Fruit fly (Drosophila melanogaster) whole organism, embryonic: ENCODE measurements around the gene mRpL30.

ENCODE experiments used
- Asciz ChIP-seq: fragments of 200-800 bp; sonication (Bioruptor generic); optimal IDR thresholded peaks from 2 replicates; lab custom pipeline; 2017; ENCODE audit warnings: missing biosample characterization, mild to moderate bottlenecking, missing genetic modification characterization, missing genetic modification reagents
- CG10366 ChIP-seq: fragments of 200-800 bp; sonication (Bioruptor generic); IDR thresholded peaks from 2 replicates; pipeline ENCODE4 v1.3.6; 2022; ENCODE audit warnings: missing biosample characterization, missing genetic modification characterization
- CG10979 ChIP-seq: fragments of 200-800 bp; sonication (Bioruptor generic); optimal IDR thresholded peaks from 2 replicates; lab custom pipeline; 2018; ENCODE audit warnings: missing biosample characterization, mild to moderate bottlenecking, missing genetic modification characterization, moderate library complexity
- CG11695 ChIP-seq: fragments of 200-800 bp; sonication (Bioruptor generic); IDR thresholded peaks from 3 replicates; pipeline ENCODE4 v1.3.6; 2022; ENCODE audit warnings: missing biosample characterization, missing genetic modification characterization
- CG15011 ChIP-seq: fragments of 200-800 bp; sonication (Bioruptor generic); optimal IDR thresholded peaks from 3 replicates; lab custom pipeline; 2018; ENCODE audit warnings: missing biosample characterization, mild to moderate bottlenecking, missing genetic modification characterization
- CG2129 ChIP-seq: fragments of 200-800 bp; sonication (Bioruptor generic); IDR thresholded peaks from 2 replicates; pipeline ENCODE4 v1.3.6; 2022; ENCODE audit warnings: missing biosample characterization, missing genetic modification characterization; ENCODE audit not compliant: partially characterized antibody
- CG31365 ChIP-seq: fragments of 200-800 bp; sonication (Bioruptor generic); optimal IDR thresholded peaks from 2 replicates; lab custom pipeline; 2018; ENCODE audit warnings: missing biosample characterization, mild to moderate bottlenecking, missing genetic modification characterization
- CG42726 ChIP-seq: fragments of 200-800 bp; sonication (Bioruptor generic); IDR thresholded peaks from 2 replicates; pipeline ENCODE4 v1.3.6; 2022; ENCODE audit warnings: missing biosample characterization, missing genetic modification characterization; ENCODE audit not compliant: partially characterized antibody
- CG4282 ChIP-seq: fragments of 200-800 bp; sonication (Bioruptor generic); optimal IDR thresholded peaks from 2 replicates; lab custom pipeline; 2016; ENCODE audit warnings: missing biosample characterization, missing genetic modification characterization
- CG43689 ChIP-seq: fragments of 200-800 bp; sonication (Bioruptor generic); IDR thresholded peaks from 2 replicates; pipeline ENCODE4 v1.3.6; 2022; ENCODE audit warnings: missing biosample characterization, missing genetic modification characterization
- CG4404 ChIP-seq: fragments of 200-800 bp; sonication (Bioruptor generic); IDR thresholded peaks from 2 replicates; pipeline ENCODE4 v1.3.6; 2022; ENCODE audit warnings: missing biosample characterization, missing genetic modification characterization
- CG5180 ChIP-seq: fragments of 200-800 bp; sonication (Bioruptor generic); optimal IDR thresholded peaks from 3 replicates; lab custom pipeline; 2017; ENCODE audit warnings: missing biosample characterization, missing genetic modification characterization, mild to moderate bottlenecking, moderate library complexity, missing genetic modification reagents
- CG6254 ChIP-seq: fragments of 200-800 bp; sonication (Bioruptor generic); optimal IDR thresholded peaks from 3 replicates; lab custom pipeline; 2017; ENCODE audit warnings: mild to moderate bottlenecking, missing biosample characterization, missing genetic modification reagents, missing genetic modification characterization
- CG8290 ChIP-seq, 3 experiments: fragments of 200-800 bp; sonication (Bioruptor generic); optimal IDR thresholded peaks; 2 replicates each; lab custom pipeline; 2016 to 2019; ENCODE audit warnings: missing biosample characterization in 3 of 3, missing genetic modification characterization in 3 of 3, mild to moderate bottlenecking in 2 of 3, moderate library complexity in 1 of 3
- CG8478 ChIP-seq: fragments of >200 bp; optimal IDR thresholded peaks from 2 replicates; lab custom pipeline; 2018
- CG9215 ChIP-seq: fragments of 200-800 bp; sonication (Bioruptor generic); IDR thresholded peaks from 2 replicates; pipeline ENCODE4 v1.3.6; 2022; ENCODE audit warnings: missing biosample characterization, missing genetic modification characterization
- CG9437 ChIP-seq: fragments of 200-800 bp; sonication (Bioruptor generic); optimal IDR thresholded peaks from 2 replicates; lab custom pipeline; 2018; ENCODE audit warnings: missing biosample characterization, mild to moderate bottlenecking, missing genetic modification characterization
- CG9727 ChIP-seq: fragments of 200-800 bp; sonication (Bioruptor generic); optimal IDR thresholded peaks from 3 replicates; lab custom pipeline; 2017; ENCODE audit warnings: missing biosample characterization, mild to moderate bottlenecking, missing genetic modification characterization
- D19A ChIP-seq: fragments of 200-800 bp; optimal IDR thresholded peaks from 3 replicates; lab custom pipeline; 2019; ENCODE audit warnings: missing biosample characterization, mild to moderate bottlenecking, missing genetic modification characterization, moderate library complexity
- D19B ChIP-seq: fragments of 200-800 bp; sonication (Bioruptor generic); optimal IDR thresholded peaks from 2 replicates; lab custom pipeline; 2017; ENCODE audit warnings: missing biosample characterization, mild to moderate bottlenecking, missing genetic modification characterization
- Dll ChIP-seq: fragments of 200-800 bp; sonication (Bioruptor generic); IDR thresholded peaks from 4 replicates; pipeline ENCODE4 v1.3.6; 2022; ENCODE audit warnings: missing biosample characterization, missing genetic modification characterization; ENCODE audit not compliant: partially characterized antibody
- HmgZ ChIP-seq: fragments of 200-800 bp; sonication (Bioruptor generic); optimal IDR thresholded peaks from 2 replicates; lab custom pipeline; 2018; ENCODE audit warnings: missing biosample characterization, mild to moderate bottlenecking, missing genetic modification characterization
- Hr3 ChIP-seq: fragments of 200-800 bp; sonication (Bioruptor generic); optimal IDR thresholded peaks from 3 replicates; lab custom pipeline; 2016; ENCODE audit warnings: missing biosample characterization, missing genetic modification characterization
- Med ChIP-seq: fragments of 200-800 bp; sonication (Bioruptor generic); peaks from one replicate; lab custom pipeline; 2016; ENCODE audit warnings: missing biosample characterization, missing genetic modification characterization, mild to moderate bottlenecking, inconsistent platforms, moderate library complexity
- Mes4 ChIP-seq: fragments of 200-800 bp; sonication (Bioruptor generic); optimal IDR thresholded peaks from 2 replicates; lab custom pipeline; 2016; ENCODE audit warnings: missing biosample characterization, missing genetic modification characterization
- NC2β ChIP-seq: fragments of 200-800 bp; sonication (Bioruptor generic); optimal IDR thresholded peaks from 2 replicates; lab custom pipeline; 2016; ENCODE audit warnings: missing biosample characterization, missing genetic modification characterization
- Oli ChIP-seq: fragments of 200-800 bp; sonication (Bioruptor generic); optimal IDR thresholded peaks from 2 replicates; lab custom pipeline; 2018; ENCODE audit warnings: missing biosample characterization, mild to moderate bottlenecking, missing genetic modification characterization, moderate library complexity
- bcd ChIP-seq: fragments of 200-800 bp; sonication (Bioruptor generic); optimal IDR thresholded peaks from 2 replicates; lab custom pipeline; 2017; ENCODE audit warnings: missing biosample characterization, mild to moderate bottlenecking, missing genetic modification characterization
- chif ChIP-seq, 2 experiments: fragments of 200-800 bp; sonication (Bioruptor generic); optimal IDR thresholded peaks; 3 replicates each; lab custom pipeline; 2016; ENCODE audit warnings: missing biosample characterization in 2 of 2, missing genetic modification characterization in 2 of 2
- da ChIP-seq: fragments of 200-800 bp; sonication (Bioruptor generic); optimal IDR thresholded peaks from 2 replicates; lab custom pipeline; 2016; ENCODE audit warnings: missing biosample characterization, missing genetic modification characterization
- dmrt11E ChIP-seq: fragments of 200-800 bp; sonication (Bioruptor generic); optimal IDR thresholded peaks from 3 replicates; lab custom pipeline; 2018; ENCODE audit warnings: missing biosample characterization, mild to moderate bottlenecking, missing genetic modification characterization, moderate library complexity
- dmrt99B ChIP-seq: fragments of 200-800 bp; sonication (Bioruptor generic); optimal IDR thresholded peaks from 2 replicates; lab custom pipeline; 2018; ENCODE audit warnings: missing biosample characterization, mild to moderate bottlenecking, missing genetic modification characterization, moderate library complexity
- fd96Cb ChIP-seq: fragments of 200-800 bp; sonication (Bioruptor generic); optimal IDR thresholded peaks from 2 replicates; lab custom pipeline; 2018; ENCODE audit warnings: missing biosample characterization, mild to moderate bottlenecking, missing genetic modification characterization, moderate library complexity
- gem ChIP-seq: fragments of 200-800 bp; sonication (Bioruptor generic); optimal IDR thresholded peaks from 2 replicates; lab custom pipeline; 2019; ENCODE audit warnings: missing biosample characterization, mild to moderate bottlenecking, missing genetic modification characterization, moderate library complexity
- ken ChIP-seq: fragments of 200-800 bp; sonication (Bioruptor generic); IDR thresholded peaks from 3 replicates; pipeline ENCODE4 v1.3.6; 2022; ENCODE audit warnings: missing biosample characterization, missing genetic modification characterization
- lbe ChIP-seq: fragments of 200-800 bp; sonication (Bioruptor generic); optimal IDR thresholded peaks from 2 replicates; lab custom pipeline; 2016; ENCODE audit warnings: missing biosample characterization, mild to moderate bottlenecking, missing genetic modification characterization
- otp ChIP-seq: fragments of 200-800 bp; sonication (Bioruptor generic); IDR thresholded peaks from 3 replicates; pipeline ENCODE4, ENCODE4 v1.3.6; 2022; ENCODE audit warnings: missing biosample characterization, missing genetic modification characterization
- pb ChIP-seq: fragments of 200-800 bp; sonication (Bioruptor generic); optimal IDR thresholded peaks from 3 replicates; lab custom pipeline; 2016; ENCODE audit warnings: missing biosample characterization, missing genetic modification characterization
- prd ChIP-seq, 3 experiments: fragments of >200 bp in 2 of 3; fragments of 200-800 bp in 1 of 3; sonication (Bioruptor generic) in 1 of 3; optimal IDR thresholded peaks in 2 of 3; IDR thresholded peaks in 1 of 3; 2 replicates in 2 of 3; 3 replicates in 1 of 3; pipeline versions ENCODE4 v1.3.6 to Lab custom; 2017 to 2022; ENCODE audit warnings: missing biosample characterization in 1 of 3, missing genetic modification characterization in 1 of 3
- pzg ChIP-seq: fragments of 200-800 bp; sonication (Bioruptor generic); optimal IDR thresholded peaks from 3 replicates; lab custom pipeline; 2018; ENCODE audit warnings: missing biosample characterization, mild to moderate bottlenecking, missing genetic modification characterization, moderate library complexity
- sens ChIP-seq: fragments of 200-800 bp; sonication (Bioruptor generic); peaks from one replicate; lab custom pipeline; 2016; ENCODE audit warnings: missing biosample characterization, missing genetic modification characterization
- sisA ChIP-seq: fragments of 200-800 bp; sonication (Bioruptor generic); IDR thresholded peaks from 2 replicates; pipeline ENCODE4 v1.3.6; 2022; ENCODE audit warnings: missing biosample characterization, missing genetic modification characterization
- sqz ChIP-seq: fragments of 200-800 bp; sonication (Bioruptor generic); optimal IDR thresholded peaks from 3 replicates; lab custom pipeline; 2018; ENCODE audit warnings: missing biosample characterization, mild to moderate bottlenecking, missing genetic modification characterization
- twi ChIP-seq: fragments of 200-800 bp; optimal IDR thresholded peaks from 2 replicates; lab custom pipeline; 2019; ENCODE audit warnings: missing biosample characterization, mild to moderate bottlenecking, missing genetic modification characterization, moderate library complexity
- vnd ChIP-seq: fragments of 200-800 bp; sonication (Bioruptor generic); IDR thresholded peaks from 3 replicates; pipeline ENCODE4 v1.3.6; 2022; ENCODE audit warnings: missing biosample characterization, missing genetic modification characterization; ENCODE audit not compliant: partially characterized antibody
- zen ChIP-seq: fragments of 200-800 bp; sonication (Bioruptor generic); optimal IDR thresholded peaks from 3 replicates; lab custom pipeline; 2018; ENCODE audit warnings: missing biosample characterization, mild to moderate bottlenecking, missing genetic modification characterization, moderate library complexity
- zf30C ChIP-seq: fragments of 200-800 bp; sonication (Bioruptor generic); optimal IDR thresholded peaks from 3 replicates; lab custom pipeline; 2018; ENCODE audit warnings: missing biosample characterization, mild to moderate bottlenecking, missing genetic modification characterization

The mRpL30 gene

DNA sequence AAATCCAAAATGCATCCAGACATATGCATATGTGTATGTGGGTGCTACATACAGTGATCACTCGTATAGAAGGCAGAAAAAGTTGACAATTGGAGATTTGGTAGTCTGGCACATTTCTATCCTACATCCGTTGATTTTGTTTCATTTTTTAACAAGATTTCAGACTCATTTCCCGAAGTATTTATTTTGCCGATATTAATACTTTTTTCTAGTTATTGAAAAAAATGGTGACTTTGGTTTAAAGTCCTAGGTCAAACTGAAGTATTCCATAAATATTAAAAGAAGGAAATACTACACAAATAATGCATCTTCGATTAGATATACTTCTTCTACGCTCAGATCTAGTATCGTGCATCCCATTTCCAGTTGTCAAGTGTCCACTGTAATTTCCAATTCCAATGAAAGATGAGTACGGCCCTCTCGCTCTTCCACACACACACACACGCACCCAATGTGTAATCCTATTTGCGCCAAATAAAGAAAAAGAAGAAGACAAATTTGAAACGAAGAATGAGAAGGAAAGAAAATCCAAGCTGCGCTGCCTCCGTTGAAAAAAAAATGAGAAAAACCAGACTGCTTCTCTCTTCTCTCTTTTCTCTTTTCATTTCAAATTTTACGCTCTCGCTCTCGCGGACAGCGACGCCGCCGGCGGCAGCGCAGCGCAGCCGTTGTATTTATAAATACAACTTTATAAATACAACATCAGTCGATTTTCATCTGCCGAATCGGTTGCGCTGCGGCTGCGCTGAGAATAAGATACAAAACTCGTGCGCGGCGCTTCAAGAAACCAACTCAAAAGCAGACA, 30.6 kb upstream of the mRpL30 start, which contains the start of gene peb (continued):
- TF ChIP-seq D19A (tag; lab: Kevin White, UChicago): peak; percentile 18
- peak; percentile 49 for TF ChIP-seq bcd
- TF ChIP-seq prd (optimal IDR thresholded peaks at IDR 0.05; lab: Kevin White, UChicago): no peak
- TF ChIP-seq prd (GFP tag; IDR thresholded peaks at IDR 0.05; lab: Robert Waterston, UW): peak; percentile 81
- peak; percentile 72 for TF ChIP-seq CG10979 (tag; lab: Kevin White, UChicago)
- TF ChIP-seq NC2β: peak; percentile 46
- TF ChIP-seq CG5180 (GFP tag; lab: Kevin White, UChicago): no peak
- TF ChIP-seq ken (GFP tag; lab: Robert Waterston, UW): peak; percentile 21; the same call in 1 of the 3 replicates
- no peak for TF ChIP-seq CG8478 (lab: Kevin White, UChicago)
- TF ChIP-seq Dll: peak; percentile 39; the same call in 2 of the 4 replicates
- peak; percentile 50 for TF ChIP-seq twi (tag; lab: Kevin White, UChicago)
- TF ChIP-seq CG9437 (GFP tag; lab: Kevin White, UChicago): peak; percentile 50
- TF ChIP-seq CG6254 (GFP tag; lab: Kevin White, UChicago): peak; percentile 47
- TF ChIP-seq Asciz: no peak
- 0 out of 2 replicates have a peak, but pooled peaks have one; percentile 11 for TF ChIP-seq CG9215 (GFP tag; lab: Robert Waterston, UW)
- peak; percentile 79 for TF ChIP-seq CG9727
- no peak for TF ChIP-seq HmgZ
- TF ChIP-seq CG42726 (GFP tag; lab: Robert Waterston, UW): 0 out of 2 replicates have a peak, but pooled peaks have one; percentile 52
- peak; percentile 98 for TF ChIP-seq sens (GFP tag; lab: Kevin White, UChicago)
- no peak for TF ChIP-seq CG4282 (GFP tag; lab: Kevin White, UChicago)
- peak; percentile 48 for TF ChIP-seq dmrt99B (tag; lab: Kevin White, UChicago)
- peak; percentile 7 for TF ChIP-seq Oli (tag; lab: Kevin White, UChicago)
- TF ChIP-seq Mes4 (GFP tag; lab: Kevin White, UChicago): peak; percentile 45
- TF ChIP-seq CG10366 (GFP tag; lab: Robert Waterston, UW): 0 out of 2 replicates have a peak, but pooled peaks have one; percentile 15
- peak; percentile 95 for TF ChIP-seq sqz
- TF ChIP-seq sisA (GFP tag; lab: Robert Waterston, UW): peak; percentile 52
- TF ChIP-seq gem (tag; lab: Kevin White, UChicago): peak; percentile 68
- peak; percentile 68 for TF ChIP-seq CG8290 (GFP tag; optimal IDR thresholded peaks at IDR 0.05; lab: Kevin White, UChicago)
- no peak for TF ChIP-seq CG8290 (tag; optimal IDR thresholded peaks at IDR 0.05; lab: Kevin White, UChicago)
- no peak for TF ChIP-seq D19B (GFP tag; lab: Kevin White, UChicago)
- TF ChIP-seq dmrt11E: peak; percentile 81
- TF ChIP-seq CG4404 (GFP tag; lab: Robert Waterston, UW): peak; percentile 84
- TF ChIP-seq chif (GFP tag; optimal IDR thresholded peaks at IDR 0.05; lab: Kevin White, UChicago): peak in 1 of 2 experiments; percentile 77
- 0 out of 3 replicates have a peak, but pooled peaks have one; percentile 36 for TF ChIP-seq CG11695 (GFP tag; lab: Robert Waterston, UW)
- TF ChIP-seq CG31365 (tag; lab: Kevin White, UChicago): no peak
- TF ChIP-seq lbe (GFP tag; lab: Kevin White, UChicago): no peak
- TF ChIP-seq CG2129: no peak
- TF ChIP-seq Hr3: peak; percentile 38
- TF ChIP-seq otp (GFP tag; lab: Robert Waterston, UW): no peak
- peak; percentile 33 for TF ChIP-seq pb (GFP tag; lab: Kevin White, UChicago)
- no peak for TF ChIP-seq da
- TF ChIP-seq vnd (GFP tag; lab: Robert Waterston, UW): no peak
- TF ChIP-seq zf30C (GFP tag; lab: Kevin White, UChicago): no peak
- TF ChIP-seq CG15011 (GFP tag; lab: Kevin White, UChicago): no peak
- peak; percentile 55 for TF ChIP-seq fd96Cb (tag; lab: Kevin White, UChicago)
- no peak for TF ChIP-seq CG43689 (GFP tag; lab: Robert Waterston, UW)
- TF ChIP-seq zen (tag; lab: Kevin White, UChicago): peak; percentile 55
- no peak for TF ChIP-seq pzg (GFP tag; lab: Kevin White, UChicago)
- TF ChIP-seq Med (GFP tag; lab: Kevin White, UChicago): peak; percentile 66
